Worm (Caenorhabditis elegans) whole organism, L4 larva: ENCODE measurements around the gene W03B1.9.

Experiments
- F26F4.8 ChIP-seq: fragments of 200-800 bp; sonication (Bioruptor generic); conservative IDR thresholded peaks from 2 replicates; pipeline ENCODE4 v1.3.6; 2022; ENCODE audit warnings: missing genetic modification characterization, missing compliant biosample characterization
- F37D6.2 ChIP-seq: sonication (generic microtip); optimal IDR thresholded peaks from 2 replicates; lab custom pipeline; 2016; ENCODE audit warnings: mild to moderate bottlenecking, missing genetic modification characterization, missing compliant biosample characterization
- F49E8.2 ChIP-seq: sonication (generic microtip); optimal IDR thresholded peaks from 2 replicates; lab custom pipeline; 2016; ENCODE audit warnings: missing compliant biosample characterization, mild to moderate bottlenecking, missing genetic modification characterization, borderline replicate concordance
- T26A8.4 ChIP-seq: fragments of 200-800 bp; sonication (Bioruptor generic); IDR thresholded peaks from 2 replicates; pipeline ENCODE4 v1.3.6; 2022; ENCODE audit warnings: missing genetic modification characterization, missing compliant biosample characterization
- Y48G9A.11 ChIP-seq: fragments of 200-800 bp; sonication (Bioruptor generic); IDR thresholded peaks from 2 replicates; pipeline ENCODE4 v1.3.6; 2022; ENCODE audit warnings: missing genetic modification reagents, missing genetic modification characterization, missing compliant biosample characterization
- Y5F2A.4 ChIP-seq: fragments of 200-800 bp; sonication (Bioruptor generic); optimal IDR thresholded peaks from 2 replicates; lab custom pipeline; 2018; ENCODE audit warnings: mild to moderate bottlenecking, missing genetic modification characterization, missing compliant biosample characterization
- Y75B8A.6 ChIP-seq: fragments of 200-800 bp; sonication (Bioruptor generic); IDR thresholded peaks from 2 replicates; pipeline ENCODE4 v1.3.6; 2022; ENCODE audit warnings: missing genetic modification reagents, missing genetic modification characterization, missing compliant biosample characterization
- ZK337.2 ChIP-seq: fragments of 200-800 bp; sonication (Bioruptor generic); IDR thresholded peaks from 2 replicates; pipeline ENCODE4 v1.3.6; 2022; ENCODE audit warnings: missing genetic modification reagents, missing genetic modification characterization, missing compliant biosample characterization
- aha-1 ChIP-seq: fragments of 150-350 bp; peaks from one replicate; lab custom pipeline; 2014; ENCODE audit warnings: missing biosample characterization, missing genetic modification characterization
- ceh-20 ChIP-seq: fragments of 200-800 bp; sonication (Bioruptor generic); IDR thresholded peaks from 2 replicates; pipeline ENCODE4 v1.3.6; 2022; ENCODE audit warnings: missing genetic modification reagents, missing genetic modification characterization, missing compliant biosample characterization
- ceh-62 ChIP-seq: sonication (generic microtip); optimal IDR thresholded peaks from 2 replicates; lab custom pipeline; 2017; ENCODE audit warnings: missing biosample characterization, missing genetic modification characterization
- ces-1 ChIP-seq: fragments of 150-350 bp; sonication (generic microtip); optimal IDR thresholded peaks from 4 replicates; lab custom pipeline; 2014; ENCODE audit warnings: missing biosample characterization, missing genetic modification reagents, missing genetic modification characterization
- dmd-6 ChIP-seq: fragments of 200-800 bp; sonication (Bioruptor generic); IDR thresholded peaks from 2 replicates; pipeline ENCODE4 v1.3.6; 2022; ENCODE audit warnings: missing genetic modification reagents, missing genetic modification characterization, missing compliant biosample characterization
- dmd-8 ChIP-seq: fragments of 200-800 bp; sonication (Bioruptor generic); IDR thresholded peaks from 2 replicates; pipeline ENCODE4 v1.3.6; 2022; ENCODE audit warnings: missing genetic modification characterization, missing compliant biosample characterization
- dpl-1 ChIP-seq: fragments of 150-350 bp; optimal IDR thresholded peaks from 2 replicates; lab custom pipeline; 2014; ENCODE audit warnings: missing biosample characterization, missing genetic modification reagents, missing genetic modification characterization
- fos-1 ChIP-seq: fragments of 150-350 bp; optimal IDR thresholded peaks from 2 replicates; lab custom pipeline; 2014; ENCODE audit warnings: missing biosample characterization, missing genetic modification characterization
- gei-8 ChIP-seq: fragments of 200-800 bp; sonication (Bioruptor generic); optimal IDR thresholded peaks from 2 replicates; lab custom pipeline; 2018; ENCODE audit warnings: mild to moderate bottlenecking, missing genetic modification characterization, missing compliant biosample characterization
- hif-1 ChIP-seq, 2 experiments: sonication (generic microtip); optimal IDR thresholded peaks; 2 replicates each; lab custom pipeline; 2016 to 2017; ENCODE audit warnings: missing compliant biosample characterization in 2 of 2, missing genetic modification characterization in 2 of 2, missing genetic modification reagents in 2 of 2, missing genotype in 2 of 2, mild to moderate bottlenecking in 1 of 2
- lsy-2 ChIP-seq, 2 experiments: fragments of 150-350 bp in 1 of 2; sonication (generic microtip) in 1 of 2; optimal IDR thresholded peaks; 2 replicates each; lab custom pipeline; 2014 to 2017; ENCODE audit warnings: missing biosample characterization in 2 of 2, missing genetic modification characterization in 2 of 2
- madf-9 ChIP-seq: fragments of 200-800 bp; sonication (Bioruptor generic); conservative IDR thresholded peaks from 2 replicates; pipeline ENCODE4 v1.3.6; 2022; ENCODE audit warnings: missing genetic modification reagents, missing genetic modification characterization, missing compliant biosample characterization
- mdt-29 ChIP-seq: fragments of 200-800 bp; sonication (Bioruptor generic); IDR thresholded peaks from 2 replicates; pipeline ENCODE4 v1.3.6; 2022; ENCODE audit warnings: missing genetic modification reagents, missing genetic modification characterization, missing compliant biosample characterization
- mes-2 ChIP-seq: sonication (generic microtip); optimal IDR thresholded peaks from 2 replicates; lab custom pipeline; 2016; ENCODE audit warnings: missing genotype, mild to moderate bottlenecking, missing genetic modification characterization, missing compliant biosample characterization; ENCODE audit not compliant: poor library complexity, severe bottlenecking
- mxl-3 ChIP-seq: fragments of 200-800 bp; sonication (Bioruptor generic); optimal IDR thresholded peaks from 2 replicates; lab custom pipeline; 2018; ENCODE audit warnings: mild to moderate bottlenecking, missing genetic modification characterization, missing compliant biosample characterization
- nhr-10 ChIP-seq: fragments of 150-350 bp; optimal IDR thresholded peaks from 2 replicates; lab custom pipeline; 2014; ENCODE audit warnings: missing biosample characterization, missing genetic modification characterization
- nhr-102 ChIP-seq: sonication (generic microtip); optimal IDR thresholded peaks from 2 replicates; lab custom pipeline; 2016; ENCODE audit warnings: mild to moderate bottlenecking, missing genetic modification characterization, moderate library complexity, missing compliant biosample characterization
- nhr-25 ChIP-seq: sonication (generic microtip); optimal IDR thresholded peaks from 2 replicates; lab custom pipeline; 2017; ENCODE audit warnings: missing genetic modification characterization, mild to moderate bottlenecking, missing compliant biosample characterization, antibody characterized with exemption, moderate library complexity, borderline replicate concordance; ENCODE audit not compliant: insufficient read depth
- nhr-41 ChIP-seq: fragments of 200-800 bp; sonication (Bioruptor generic); IDR thresholded peaks from 2 replicates; pipeline ENCODE4 v1.3.6; 2022; ENCODE audit warnings: missing genetic modification reagents, missing genetic modification characterization, missing compliant biosample characterization
- nhr-6 ChIP-seq: fragments of 150-350 bp; optimal IDR thresholded peaks from 2 replicates; lab custom pipeline; 2014; ENCODE audit warnings: missing biosample characterization, missing genetic modification characterization
- nhr-76 ChIP-seq: fragments of 150-350 bp; optimal IDR thresholded peaks from 2 replicates; lab custom pipeline; 2014; ENCODE audit warnings: missing biosample characterization, missing genetic modification characterization
- nhr-77 ChIP-seq: fragments of 150-350 bp; optimal IDR thresholded peaks from 2 replicates; lab custom pipeline; 2014; ENCODE audit warnings: missing biosample characterization, missing genetic modification characterization
- pha-4 ChIP-seq, 2 experiments: fragments of 150-350 bp in 1 of 2; fragments of 200-800 bp in 1 of 2; sonication (Bioruptor generic) in 1 of 2; IDR thresholded peaks in 1 of 2; optimal IDR thresholded peaks in 1 of 2; 2 replicates each; pipeline versions ENCODE4 v1.3.6 to Lab custom; 2014 to 2022; ENCODE audit warnings: missing genetic modification characterization in 2 of 2, missing genetic modification reagents in 2 of 2, missing biosample characterization in 1 of 2, missing compliant biosample characterization in 1 of 2
- php-3 ChIP-seq: fragments of 200-800 bp; sonication (Bioruptor generic); IDR thresholded peaks from 2 replicates; pipeline ENCODE4 v1.3.6; 2022; ENCODE audit warnings: missing genetic modification reagents, missing genetic modification characterization, missing compliant biosample characterization
- pqm-1 ChIP-seq: sonication (generic microtip); optimal IDR thresholded peaks from 2 replicates; lab custom pipeline; 2017; ENCODE audit warnings: missing biosample characterization, missing genetic modification characterization
- set-16 ChIP-seq: fragments of 200-800 bp; sonication (Bioruptor generic); IDR thresholded peaks from 2 replicates; pipeline ENCODE4 v1.3.6; 2022; ENCODE audit warnings: missing genetic modification reagents, missing genetic modification characterization, missing compliant biosample characterization
- skn-1 ChIP-seq: fragments of 150-350 bp; optimal IDR thresholded peaks from 2 replicates; lab custom pipeline; 2014; ENCODE audit warnings: missing biosample characterization, missing genetic modification characterization
- snpc-1.2 ChIP-seq: fragments of 200-800 bp; sonication (Bioruptor generic); IDR thresholded peaks from 2 replicates; pipeline ENCODE4 v1.3.6; 2022; ENCODE audit warnings: missing genetic modification reagents, missing genetic modification characterization, missing compliant biosample characterization
- snpc-4 ChIP-seq: fragments of 150-350 bp; optimal IDR thresholded peaks from 2 replicates; lab custom pipeline; 2014; ENCODE audit warnings: missing biosample characterization, missing genetic modification characterization
- spr-1 ChIP-seq: sonication (generic microtip); optimal IDR thresholded peaks from 2 replicates; lab custom pipeline; 2016; ENCODE audit warnings: mild to moderate bottlenecking, missing genetic modification characterization, missing compliant biosample characterization
- unc-62 ChIP-seq, 3 experiments: fragments of 150-350 bp in 1 of 3; sonication (generic microtip); optimal IDR thresholded peaks in 2 of 3; peaks in 1 of 3; 1 replicate in 1 of 3; 2 replicates in 2 of 3; lab custom pipeline; 2014 to 2017; ENCODE audit warnings: missing biosample characterization in 3 of 3, missing genetic modification characterization in 3 of 3, missing genetic modification reagents in 3 of 3, missing genotype in 1 of 3
- vab-7 ChIP-seq: fragments of 200-800 bp; sonication (Bioruptor generic); IDR thresholded peaks from 2 replicates; pipeline ENCODE4 v1.3.6; 2022; ENCODE audit warnings: missing genetic modification reagents, missing genetic modification characterization, missing compliant biosample characterization
- ztf-11 ChIP-seq: fragments of 150-350 bp; optimal IDR thresholded peaks from 2 replicates; lab custom pipeline; 2014; ENCODE audit warnings: missing biosample characterization, missing genetic modification characterization

W03B1.9 gene

ce11 chrIV:4396052-4396821 is 39.5 kb upstream of the W03B1.9 start (continued):
- no peak for TF ChIP-seq Y48G9A.11 (GFP tag; lab: Robert Waterston, UW)
- TF ChIP-seq php-3 (GFP tag; lab: Robert Waterston, UW), result no peak
- TF ChIP-seq vab-7 (GFP tag; lab: Robert Waterston, UW), result no peak
- TF ChIP-seq nhr-77 (tag; lab: Kevin White, UChicago), result no peak
- TF ChIP-seq pqm-1 (tag; lab: Kevin White, UChicago), result no peak
- TF ChIP-seq mes-2 (tag; lab: Kevin White, UChicago), result no peak
- TF ChIP-seq F26F4.8 (GFP tag; lab: Robert Waterston, UW), result no peak
- TF ChIP-seq fos-1 (tag; lab: Kevin White, UChicago), result no peak
- TF ChIP-seq spr-1 (tag; lab: Kevin White, UChicago), result no peak
- TF ChIP-seq aha-1 (tag; lab: Kevin White, UChicago), result peak; percentile 92
- TF ChIP-seq T26A8.4 (GFP tag; lab: Robert Waterston, UW), result no peak
- no peak for TF ChIP-seq skn-1
- no peak for TF ChIP-seq Y5F2A.4 (GFP tag; lab: Kevin White, UChicago)
- no peak for TF ChIP-seq F37D6.2 (tag; lab: Kevin White, UChicago)
- TF ChIP-seq dpl-1 (GFP tag; lab: Kevin White, UChicago), result no peak
- peak in 1 of 2 experiments; percentile 17 for TF ChIP-seq unc-62 (GFP tag; optimal IDR thresholded peaks at IDR 0.05 in 1 of 2; lab: Kevin White, UChicago)
- no peak for TF ChIP-seq unc-62 (tag; optimal IDR thresholded peaks at IDR 0.05; lab: Kevin White, UChicago)
- no peak for TF ChIP-seq pha-4 (GFP tag; IDR thresholded peaks at IDR 0.05; lab: Robert Waterston, UW)
- no peak for TF ChIP-seq pha-4 (tag; optimal IDR thresholded peaks at IDR 0.05; lab: Kevin White, UChicago)
- peak in 1 of 2 experiments; percentile 2 for TF ChIP-seq lsy-2 (tag; optimal IDR thresholded peaks at IDR 0.05; lab: Kevin White, UChicago)
- TF ChIP-seq dmd-8, result no peak
- no peak for TF ChIP-seq madf-9 (GFP tag; lab: Robert Waterston, UW)
- no peak for TF ChIP-seq dmd-6 (GFP tag; lab: Robert Waterston, UW)
- no peak for TF ChIP-seq Y75B8A.6 (GFP tag; lab: Robert Waterston, UW)
- no peak for TF ChIP-seq ceh-62 (tag; lab: Kevin White, UChicago)
- TF ChIP-seq mdt-29, result no peak
- no peak for TF ChIP-seq ztf-11 (tag; lab: Kevin White, UChicago)
- TF ChIP-seq mxl-3 (GFP tag; lab: Kevin White, UChicago), result peak; percentile 43
- TF ChIP-seq snpc-4 (tag; lab: Kevin White, UChicago), result no peak
- no peak for TF ChIP-seq hif-1 (tag; optimal IDR thresholded peaks at IDR 0.05; lab: Kevin White, UChicago)
- no peak for TF ChIP-seq ceh-20
- peak; percentile 25; the same call in 1 of the 2 replicates for TF ChIP-seq set-16 (GFP tag; lab: Robert Waterston, UW)
- TF ChIP-seq nhr-25, result no peak
- TF ChIP-seq nhr-102 (tag; lab: Kevin White, UChicago), result no peak
- no peak for TF ChIP-seq nhr-6
- no peak for TF ChIP-seq snpc-1.2
- TF ChIP-seq ces-1, result no peak
- no peak for TF ChIP-seq nhr-10
- no peak for TF ChIP-seq nhr-41 (GFP tag; lab: Robert Waterston, UW)
- TF ChIP-seq nhr-76 (tag; lab: Kevin White, UChicago), result no peak
- no peak for TF ChIP-seq F49E8.2
- TF ChIP-seq gei-8 (GFP tag; lab: Kevin White, UChicago), result no peak
- no peak for TF ChIP-seq ZK337.2 (GFP tag; lab: Robert Waterston, UW)
